Worm (Caenorhabditis elegans): Measurements from ENCODE around the gene C07A9.12.
A peak's percentile ranks its signal among the peaks of the same experiment; 100 is the strongest.

ce11 chrIII:9721991-9722390 lies 5.3 kb downstream of the C07A9.12 start:
- TF ChIP-seq C34F6.9 (tag; optimal IDR thresholded peaks at IDR 0.05): no peak
- TF ChIP-seq mab-5 (tag; optimal IDR thresholded peaks at IDR 0.05): no peak
- no peak for TF ChIP-seq unc-62 (GFP tag; optimal IDR thresholded peaks at IDR 0.05)
- no peak for TF ChIP-seq ceh-82 (tag; optimal IDR thresholded peaks at IDR 0.05)
- no peak for TF ChIP-seq peb-1 (tag; optimal IDR thresholded peaks at IDR 0.05)
- TF ChIP-seq lin-39 (tag; optimal IDR thresholded peaks at IDR 0.05): no peak
- no peak for TF ChIP-seq lin-13 (GFP tag; optimal IDR thresholded peaks at IDR 0.05)
- TF ChIP-seq blmp-1 (tag; optimal IDR thresholded peaks at IDR 0.05; ENCODE audit: insufficient read depth): no peak
- TF ChIP-seq ztf-11 (tag; optimal IDR thresholded peaks at IDR 0.05): no peak
- no peak for TF ChIP-seq nhr-12 (tag; optimal IDR thresholded peaks at IDR 0.05)
- no peak for TF ChIP-seq aly-2 (tag; optimal IDR thresholded peaks at IDR 0.05)
- peak; percentile 86 for TF ChIP-seq fos-1 (tag; optimal IDR thresholded peaks at IDR 0.05)
- no peak for TF ChIP-seq lsy-2 (tag; optimal IDR thresholded peaks at IDR 0.05)
- no peak for TF ChIP-seq Y55F3AM.14 (GFP tag; optimal IDR thresholded peaks at IDR 0.05)
